Worm (Caenorhabditis elegans) whole organism, L4 larva: ENCODE data around the gene T09B9.5.

Experiments used
- F10B5.3 ChIP-seq: sonication (generic microtip); optimal IDR thresholded peaks from 2 replicates; lab custom pipeline; 2016; ENCODE audit warnings: mild to moderate bottlenecking, missing genetic modification characterization, missing compliant biosample characterization
- F26F4.8 ChIP-seq: fragments of 200-800 bp; sonication (Bioruptor generic); conservative IDR thresholded peaks from 2 replicates; pipeline ENCODE4 v1.3.6; 2022; ENCODE audit warnings: missing genetic modification characterization, missing compliant biosample characterization
- F44E2.7 ChIP-seq: fragments of 200-800 bp; sonication (Bioruptor generic); IDR thresholded peaks from 2 replicates; pipeline ENCODE4 v2.1.2; 2022; ENCODE audit warnings: missing genetic modification characterization, missing compliant biosample characterization
- F49E8.2 ChIP-seq: sonication (generic microtip); optimal IDR thresholded peaks from 2 replicates; lab custom pipeline; 2016; ENCODE audit warnings: missing compliant biosample characterization, mild to moderate bottlenecking, missing genetic modification characterization, borderline replicate concordance
- T20F7.1 ChIP-seq: fragments of 200-800 bp; sonication (Bioruptor generic); optimal IDR thresholded peaks from 2 replicates; lab custom pipeline; 2018; ENCODE audit warnings: mild to moderate bottlenecking, missing genetic modification characterization, missing compliant biosample characterization
- T26A8.4 ChIP-seq: fragments of 200-800 bp; sonication (Bioruptor generic); IDR thresholded peaks from 2 replicates; pipeline ENCODE4 v1.3.6; 2022; ENCODE audit warnings: missing genetic modification characterization, missing compliant biosample characterization
- Y48G9A.11 ChIP-seq: fragments of 200-800 bp; sonication (Bioruptor generic); IDR thresholded peaks from 2 replicates; pipeline ENCODE4 v1.3.6; 2022; ENCODE audit warnings: missing genetic modification reagents, missing genetic modification characterization, missing compliant biosample characterization
- Y5F2A.4 ChIP-seq: fragments of 200-800 bp; sonication (Bioruptor generic); optimal IDR thresholded peaks from 2 replicates; lab custom pipeline; 2018; ENCODE audit warnings: mild to moderate bottlenecking, missing genetic modification characterization, missing compliant biosample characterization
- aha-1 ChIP-seq: fragments of 150-350 bp; peaks from one replicate; lab custom pipeline; 2014; ENCODE audit warnings: missing biosample characterization, missing genetic modification characterization
- ama-1 ChIP-seq: fragments of 150-350 bp; optimal IDR thresholded peaks from 2 replicates; lab custom pipeline; 2014; ENCODE audit warnings: inconsistent platforms, mixed read lengths
- arid-1 ChIP-seq: fragments of 200-800 bp; sonication (Bioruptor generic); conservative IDR thresholded peaks from 2 replicates; pipeline ENCODE4 v1.3.6; 2022; ENCODE audit warnings: missing genetic modification reagents, missing genetic modification characterization, missing compliant biosample characterization
- attf-4 ChIP-seq: sonication (generic microtip); optimal IDR thresholded peaks from 3 replicates; lab custom pipeline; 2017; ENCODE audit warnings: missing biosample characterization, missing genetic modification characterization
- ceh-44 ChIP-seq: fragments of 200-800 bp; sonication (Bioruptor generic); IDR thresholded peaks from 2 replicates; pipeline ENCODE4 v1.3.6; 2022; ENCODE audit warnings: missing genetic modification reagents, missing genetic modification characterization, missing compliant biosample characterization
- ces-1 ChIP-seq: fragments of 150-350 bp; sonication (generic microtip); optimal IDR thresholded peaks from 4 replicates; lab custom pipeline; 2014; ENCODE audit warnings: missing biosample characterization, missing genetic modification reagents, missing genetic modification characterization
- cey-2 ChIP-seq: sonication (generic microtip); optimal IDR thresholded peaks from 3 replicates; lab custom pipeline; 2017; ENCODE audit warnings: missing genetic modification characterization, mild to moderate bottlenecking, missing compliant biosample characterization, antibody characterized with exemption, borderline replicate concordance; ENCODE audit not compliant: insufficient read depth
- ctbp-1 ChIP-seq: fragments of 200-800 bp; sonication (Bioruptor generic); IDR thresholded peaks from 2 replicates; pipeline ENCODE4 v1.3.6; 2022; ENCODE audit warnings: missing genetic modification reagents, missing genetic modification characterization, missing compliant biosample characterization
- daf-8 ChIP-seq: fragments of 200-800 bp; sonication (Bioruptor generic); IDR thresholded peaks from 2 replicates; pipeline ENCODE4 v1.3.6; 2022; ENCODE audit warnings: missing genetic modification characterization, missing compliant biosample characterization
- dmd-6 ChIP-seq: fragments of 200-800 bp; sonication (Bioruptor generic); IDR thresholded peaks from 2 replicates; pipeline ENCODE4 v1.3.6; 2022; ENCODE audit warnings: missing genetic modification reagents, missing genetic modification characterization, missing compliant biosample characterization
- dmd-8 ChIP-seq: fragments of 200-800 bp; sonication (Bioruptor generic); IDR thresholded peaks from 2 replicates; pipeline ENCODE4 v1.3.6; 2022; ENCODE audit warnings: missing genetic modification characterization, missing compliant biosample characterization
- dpl-1 ChIP-seq: fragments of 150-350 bp; optimal IDR thresholded peaks from 2 replicates; lab custom pipeline; 2014; ENCODE audit warnings: missing biosample characterization, missing genetic modification reagents, missing genetic modification characterization
- duxl-1 ChIP-seq: sonication (generic microtip); optimal IDR thresholded peaks from 2 replicates; lab custom pipeline; 2016; ENCODE audit warnings: mild to moderate bottlenecking, missing genetic modification characterization, moderate library complexity, missing compliant biosample characterization; ENCODE audit not compliant: poor library complexity
- egl-43 ChIP-seq: fragments of 200-800 bp; sonication (Bioruptor generic); IDR thresholded peaks from 2 replicates; pipeline ENCODE4 v1.3.6; 2022; ENCODE audit warnings: missing genetic modification reagents, missing genetic modification characterization, missing compliant biosample characterization
- gei-8 ChIP-seq: fragments of 200-800 bp; sonication (Bioruptor generic); optimal IDR thresholded peaks from 2 replicates; lab custom pipeline; 2018; ENCODE audit warnings: mild to moderate bottlenecking, missing genetic modification characterization, missing compliant biosample characterization
- hlh-11 ChIP-seq: fragments of 200-800 bp; sonication (Bioruptor generic); optimal IDR thresholded peaks from 2 replicates; lab custom pipeline; 2018; ENCODE audit warnings: mild to moderate bottlenecking, missing genetic modification characterization, missing compliant biosample characterization
- jun-1 ChIP-seq: fragments of 150-350 bp; optimal IDR thresholded peaks from 2 replicates; lab custom pipeline; 2014; ENCODE audit warnings: missing biosample characterization, missing genetic modification reagents, missing genetic modification characterization
- lim-7 ChIP-seq: fragments of 200-800 bp; sonication (Bioruptor generic); IDR thresholded peaks from 2 replicates; pipeline ENCODE4 v1.3.6; 2022; ENCODE audit warnings: missing genetic modification characterization, missing compliant biosample characterization
- lir-3 ChIP-seq: sonication (generic microtip); optimal IDR thresholded peaks from 2 replicates; lab custom pipeline; 2016; ENCODE audit warnings: mild to moderate bottlenecking, missing genetic modification characterization, missing compliant biosample characterization
- lsy-2 ChIP-seq, 2 experiments: fragments of 150-350 bp in 1 of 2; sonication (generic microtip) in 1 of 2; optimal IDR thresholded peaks; 2 replicates each; lab custom pipeline; 2014 to 2017; ENCODE audit warnings: missing biosample characterization in 2 of 2, missing genetic modification characterization in 2 of 2
- mdl-1 ChIP-seq, 2 experiments: fragments of 150-350 bp in 1 of 2; sonication (generic microtip) in 1 of 2; optimal IDR thresholded peaks; 2 replicates each; lab custom pipeline; 2014 to 2017; ENCODE audit warnings: missing biosample characterization in 2 of 2, missing genetic modification characterization in 2 of 2
- mes-2 ChIP-seq: sonication (generic microtip); optimal IDR thresholded peaks from 2 replicates; lab custom pipeline; 2016; ENCODE audit warnings: missing genotype, mild to moderate bottlenecking, missing genetic modification characterization, missing compliant biosample characterization; ENCODE audit not compliant: poor library complexity, severe bottlenecking
- mxl-2 ChIP-seq: fragments of 200-800 bp; sonication (Bioruptor generic); conservative IDR thresholded peaks from 2 replicates; pipeline ENCODE4 v1.3.6; 2022; ENCODE audit warnings: missing genetic modification reagents, missing genetic modification characterization, missing compliant biosample characterization
- mxl-3 ChIP-seq: fragments of 200-800 bp; sonication (Bioruptor generic); optimal IDR thresholded peaks from 2 replicates; lab custom pipeline; 2018; ENCODE audit warnings: mild to moderate bottlenecking, missing genetic modification characterization, missing compliant biosample characterization
- nhr-102 ChIP-seq: sonication (generic microtip); optimal IDR thresholded peaks from 2 replicates; lab custom pipeline; 2016; ENCODE audit warnings: mild to moderate bottlenecking, missing genetic modification characterization, moderate library complexity, missing compliant biosample characterization
- nhr-11 ChIP-seq: fragments of 150-350 bp; optimal IDR thresholded peaks from 2 replicates; lab custom pipeline; 2014; ENCODE audit warnings: missing biosample characterization, missing genetic modification characterization
- nhr-111 ChIP-seq: fragments of 200-800 bp; sonication (Bioruptor generic); optimal IDR thresholded peaks from 2 replicates; lab custom pipeline; 2018; ENCODE audit warnings: mild to moderate bottlenecking, missing genetic modification characterization, missing compliant biosample characterization
- nhr-28 ChIP-seq: fragments of 150-350 bp; optimal IDR thresholded peaks from 2 replicates; lab custom pipeline; 2014; ENCODE audit warnings: missing biosample characterization, missing genetic modification characterization
- nhr-41 ChIP-seq: fragments of 200-800 bp; sonication (Bioruptor generic); IDR thresholded peaks from 2 replicates; pipeline ENCODE4 v1.3.6; 2022; ENCODE audit warnings: missing genetic modification reagents, missing genetic modification characterization, missing compliant biosample characterization
- nhr-48 ChIP-seq: sonication (generic microtip); optimal IDR thresholded peaks from 2 replicates; lab custom pipeline; 2016; ENCODE audit warnings: mild to moderate bottlenecking, missing genetic modification characterization, missing compliant biosample characterization
- nhr-6 ChIP-seq: fragments of 150-350 bp; optimal IDR thresholded peaks from 2 replicates; lab custom pipeline; 2014; ENCODE audit warnings: missing biosample characterization, missing genetic modification characterization
- nhr-77 ChIP-seq: fragments of 150-350 bp; optimal IDR thresholded peaks from 2 replicates; lab custom pipeline; 2014; ENCODE audit warnings: missing biosample characterization, missing genetic modification characterization
- sdz-12 ChIP-seq: fragments of 200-800 bp; sonication (Bioruptor generic); optimal IDR thresholded peaks from 2 replicates; lab custom pipeline; 2018; ENCODE audit warnings: mild to moderate bottlenecking, missing genetic modification characterization, missing compliant biosample characterization
- set-16 ChIP-seq: fragments of 200-800 bp; sonication (Bioruptor generic); IDR thresholded peaks from 2 replicates; pipeline ENCODE4 v1.3.6; 2022; ENCODE audit warnings: missing genetic modification reagents, missing genetic modification characterization, missing compliant biosample characterization
- snpc-1.2 ChIP-seq: fragments of 200-800 bp; sonication (Bioruptor generic); IDR thresholded peaks from 2 replicates; pipeline ENCODE4 v1.3.6; 2022; ENCODE audit warnings: missing genetic modification reagents, missing genetic modification characterization, missing compliant biosample characterization
- spr-1 ChIP-seq: sonication (generic microtip); optimal IDR thresholded peaks from 2 replicates; lab custom pipeline; 2016; ENCODE audit warnings: mild to moderate bottlenecking, missing genetic modification characterization, missing compliant biosample characterization
- tra-1 ChIP-seq: fragments of 200-800 bp; sonication (Bioruptor generic); IDR thresholded peaks from 2 replicates; pipeline ENCODE4 v1.3.6; 2022; ENCODE audit warnings: missing genetic modification reagents, missing genetic modification characterization, missing compliant biosample characterization
- vab-7 ChIP-seq: fragments of 200-800 bp; sonication (Bioruptor generic); IDR thresholded peaks from 2 replicates; pipeline ENCODE4 v1.3.6; 2022; ENCODE audit warnings: missing genetic modification reagents, missing genetic modification characterization, missing compliant biosample characterization
- zfp-3 ChIP-seq: fragments of 200-800 bp; sonication (Bioruptor generic); conservative IDR thresholded peaks from 2 replicates; pipeline ENCODE4 v1.3.6; 2022; ENCODE audit warnings: missing genetic modification reagents, missing genetic modification characterization, missing compliant biosample characterization
- zip-11 ChIP-seq: fragments of 200-800 bp; sonication (Bioruptor generic); IDR thresholded peaks from 2 replicates; pipeline ENCODE4 v1.3.6; 2022; ENCODE audit warnings: missing genetic modification characterization, missing compliant biosample characterization

Gene T09B9.5

DNA sequence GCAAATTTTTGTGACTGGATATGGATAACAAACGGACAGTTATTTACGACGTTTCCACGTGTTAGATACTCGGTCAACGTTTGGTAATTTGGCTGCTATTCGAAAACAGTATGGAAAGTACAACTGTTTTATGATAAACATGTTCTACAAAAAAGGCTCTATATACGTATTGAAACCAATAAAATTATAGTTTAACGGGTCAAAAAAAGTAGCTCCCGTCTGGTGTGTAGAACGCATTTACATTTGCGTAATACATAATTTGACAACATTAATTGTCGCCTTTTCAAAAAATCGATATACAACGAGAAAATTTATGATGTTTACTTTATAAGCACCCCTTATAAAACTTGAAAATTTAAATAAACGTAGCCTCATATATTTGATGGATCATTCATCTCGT lies 35.5 kb upstream of the T09B9.5 start:
- TF ChIP-seq ama-1 (lab: Kevin White, UChicago) (no peak), aha-1 (tag; lab: Kevin White, UChicago) (peak; percentile 91)
- TF ChIP-seq, all 104 proteins: peak for 1

ce11 chrX:9743513-9743914 lies 34.1 kb upstream of the T09B9.5 start:
- TF ChIP-seq hlh-11 (tag; lab: Kevin White, UChicago) (peak; percentile 83), nhr-28 (tag; lab: Kevin White, UChicago) (peak; percentile 69), F10B5.3 (tag; lab: Kevin White, UChicago) (peak; percentile 89), mxl-3 (peak; percentile 71), tra-1 (GFP tag; lab: Robert Waterston, UW) (peak; percentile 98), F26F4.8 (peak; percentile 99), T26A8.4 (GFP tag; lab: Robert Waterston, UW) (peak; percentile 96), F44E2.7 (peak; percentile 98), duxl-1 (peak; percentile 91), F49E8.2 (tag; lab: Kevin White, UChicago) (peak; percentile 92), nhr-102 (peak; percentile 92), lir-3 (tag; lab: Kevin White, UChicago) (peak; percentile 92), snpc-1.2 (GFP tag; lab: Robert Waterston, UW) (peak; percentile 97), gei-8 (GFP tag; lab: Kevin White, UChicago) (peak; percentile 91), sdz-12 (GFP tag; lab: Kevin White, UChicago) (peak; percentile 96), arid-1 (GFP tag; lab: Robert Waterston, UW) (peak; percentile 97), nhr-11 (tag; lab: Kevin White, UChicago) (peak; percentile 78), T20F7.1 (GFP tag; lab: Kevin White, UChicago) (peak; percentile 70), nhr-111 (peak; percentile 96), mdl-1 (tag; optimal IDR thresholded peaks at IDR 0.05; lab: Kevin White, UChicago) (peak; percentile 51 to 72), ctbp-1 (GFP tag; lab: Robert Waterston, UW) (peak; percentile 98), Y5F2A.4 (GFP tag; lab: Kevin White, UChicago) (peak; percentile 93), ceh-44 (GFP tag; lab: Robert Waterston, UW) (peak; percentile 95), nhr-41 (GFP tag; lab: Robert Waterston, UW) (peak; percentile 94), dpl-1 (GFP tag; lab: Kevin White, UChicago) (peak; percentile 19), nhr-48 (tag; lab: Kevin White, UChicago) (peak; percentile 86), Y48G9A.11 (GFP tag; lab: Robert Waterston, UW) (peak; percentile 90), jun-1 (tag; lab: Kevin White, UChicago) (peak; percentile 71), egl-43 (GFP tag; lab: Robert Waterston, UW) (peak; percentile 100), spr-1 (peak; percentile 94), cey-2 (tag; lab: Kevin White, UChicago) (peak; percentile 9), dmd-6 (GFP tag; lab: Robert Waterston, UW) (peak; percentile 93), mes-2 (tag; lab: Kevin White, UChicago) (peak; percentile 87), mxl-2 (GFP tag; lab: Robert Waterston, UW) (peak; percentile 87), zip-11 (peak; percentile 89), attf-4 (tag; lab: Kevin White, UChicago) (peak; percentile 51), nhr-77 (tag; lab: Kevin White, UChicago) (peak; percentile 42), dmd-8 (peak; percentile 99), ces-1 (GFP tag; lab: Kevin White, UChicago) (peak; percentile 84), lim-7 (peak; percentile 99), lsy-2 (tag; optimal IDR thresholded peaks at IDR 0.05; lab: Kevin White, UChicago) (peak in 1 of 2 experiments; percentile 8), nhr-6 (peak; percentile 72), set-16 (GFP tag; lab: Robert Waterston, UW) (peak; percentile 70), vab-7 (GFP tag; lab: Robert Waterston, UW) (peak; percentile 98), zfp-3 (GFP tag; lab: Robert Waterston, UW) (peak; percentile 94), daf-8 (GFP tag; lab: Robert Waterston, UW) (peak; percentile 97; the same call in 1 of the 2 replicates)
